Worm (Caenorhabditis elegans): Measurements from ENCODE around the gene itm-2.

itm-2 gene

ce11 chrX:5444863-5445262 lies at the start of gene itm-2:
TSS of gene itm-2 (plus strand) at chrX:5445163.
- TF ChIP-seq egl-27 (tag; optimal IDR thresholded peaks at IDR 0.05) (no peak), R02D3.7 (tag; optimal IDR thresholded peaks at IDR 0.05) (no peak), ztf-4 (tag; optimal IDR thresholded peaks at IDR 0.05) (no peak), daf-12 (tag; optimal IDR thresholded peaks at IDR 0.05) (no peak), nfya-1 (tag; optimal IDR thresholded peaks at IDR 0.05; ENCODE audit: insufficient read depth) (no peak), pha-4 (tag; optimal IDR thresholded peaks at IDR 0.05) (no peak), sea-2 (GFP tag; optimal IDR thresholded peaks at IDR 0.05) (no peak), snpc-4 (tag; optimal IDR thresholded peaks at IDR 0.05) (no peak), ceh-9 (tag; optimal IDR thresholded peaks at IDR 0.05) (no peak), elt-1 (tag; optimal IDR thresholded peaks at IDR 0.05) (no peak), hmg-11 (tag; optimal IDR thresholded peaks at IDR 0.05) (no peak), fos-1 (tag; optimal IDR thresholded peaks at IDR 0.05) (no peak), fkh-2 (tag; optimal IDR thresholded peaks at IDR 0.05) (no peak), ZK546.5 (tag; optimal IDR thresholded peaks at IDR 0.05) (no peak), ceh-82 (tag; optimal IDR thresholded peaks at IDR 0.05) (no peak), nhr-76 (tag; optimal IDR thresholded peaks at IDR 0.05) (no peak), lin-39 (tag; optimal IDR thresholded peaks at IDR 0.05) (no peak), ceh-28 (tag; optimal IDR thresholded peaks at IDR 0.05) (no peak)

ce11 chrX:5397300-5397699 lies 47.7 kb upstream of the itm-2 start, which contains the start of gene C03F11.2:
TSS of gene C03F11.2 (minus strand) at chrX:5397400.
- TF ChIP-seq daf-12 (tag; optimal IDR thresholded peaks at IDR 0.05) (no peak), snpc-4 (tag; optimal IDR thresholded peaks at IDR 0.05) (no peak), nhr-76 (tag; optimal IDR thresholded peaks at IDR 0.05) (no peak), aly-2 (tag; optimal IDR thresholded peaks at IDR 0.05) (no peak), skn-1 (tag; optimal IDR thresholded peaks at IDR 0.05) (no peak), nfya-1 (tag; optimal IDR thresholded peaks at IDR 0.05; ENCODE audit: insufficient read depth) (no peak), fkh-10 (GFP tag; optimal IDR thresholded peaks at IDR 0.05) (no peak), hmg-11 (tag; optimal IDR thresholded peaks at IDR 0.05) (no peak), fos-1 (tag; optimal IDR thresholded peaks at IDR 0.05) (no peak), egl-5 (tag; optimal IDR thresholded peaks at IDR 0.05) (no peak), nhr-11 (tag; optimal IDR thresholded peaks at IDR 0.05) (no peak), ceh-28 (tag; optimal IDR thresholded peaks at IDR 0.05) (no peak), nhr-25 (tag; optimal IDR thresholded peaks at IDR 0.05) (no peak), nhr-237 (tag; optimal IDR thresholded peaks at IDR 0.05) (no peak), egl-27 (tag; optimal IDR thresholded peaks at IDR 0.05) (no peak), mml-1 (tag; optimal IDR thresholded peaks at IDR 0.05) (no peak)

- no peak for TF ChIP-seq jun-1 (tag; optimal IDR thresholded peaks at IDR 0.05)
- peak; percentile 76 for TF ChIP-seq pqm-1 (tag; optimal IDR thresholded peaks at IDR 0.05)
- peak; percentile 87 for TF ChIP-seq elt-2 (tag; optimal IDR thresholded peaks at IDR 0.05)
Observed at ce11 chrX:5400524-5400923, 44.4 kb upstream of the itm-2 start, which contains the start of gene scav-1. TSS of gene scav-1 (minus strand) at chrX:5400584.

- TF ChIP-seq lin-39 (tag; optimal IDR thresholded peaks at IDR 0.05) (no peak), ceh-82 (tag; optimal IDR thresholded peaks at IDR 0.05) (no peak), nhr-25 (tag; optimal IDR thresholded peaks at IDR 0.05) (no peak), R02D3.7 (tag; optimal IDR thresholded peaks at IDR 0.05) (no peak), elt-1 (tag; optimal IDR thresholded peaks at IDR 0.05) (no peak), tbx-2 (tag; optimal IDR thresholded peaks at IDR 0.05) (no peak), elt-3 (tag; optimal IDR thresholded peaks at IDR 0.05) (no peak), egl-5 (tag; optimal IDR thresholded peaks at IDR 0.05) (no peak)
Observed at ce11 chrX:5406345-5406744, 38.6 kb upstream of the itm-2 start, which contains the start of gene C03F11.4. TSS of gene C03F11.4 (minus strand) at chrX:5406445.

ce11 chrX:5407271-5407670 lies 37.7 kb upstream of the itm-2 start:
- TF ChIP-seq elt-3 (tag; optimal IDR thresholded peaks at IDR 0.05) (no peak), zag-1 (tag; optimal IDR thresholded peaks at IDR 0.05) (no peak), lsy-12 (tag; optimal IDR thresholded peaks at IDR 0.05) (peak; percentile 13), nhr-43 (tag; optimal IDR thresholded peaks at IDR 0.05; ENCODE audit: poor library complexity, severe bottlenecking) (peak; percentile 3), pha-4 (tag; optimal IDR thresholded peaks at IDR 0.05) (peak; percentile 28), hmg-11 (tag; optimal IDR thresholded peaks at IDR 0.05) (peak; percentile 36), elt-2 (tag; optimal IDR thresholded peaks at IDR 0.05) (peak; percentile 23)
